Fruit fly (Drosophila melanogaster) whole organism, embryonic: ENCODE data around the gene CG34300.

Experiments used
- Asciz ChIP-seq: fragments of 200-800 bp; sonication (Bioruptor generic); optimal IDR thresholded peaks from 2 replicates; lab custom pipeline; 2017; ENCODE audit warnings: missing biosample characterization, mild to moderate bottlenecking, missing genetic modification characterization, missing genetic modification reagents
- B-H2 ChIP-seq: fragments of 200-800 bp; sonication (Bioruptor generic); optimal IDR thresholded peaks from 2 replicates; lab custom pipeline; 2018; ENCODE audit warnings: missing biosample characterization, mild to moderate bottlenecking, missing genetic modification characterization
- CG10267 ChIP-seq: fragments of 200-800 bp; sonication (Bioruptor generic); optimal IDR thresholded peaks from 2 replicates; lab custom pipeline; 2018; ENCODE audit warnings: missing biosample characterization, mild to moderate bottlenecking, missing genetic modification characterization, moderate library complexity
- CG10366 ChIP-seq: fragments of 200-800 bp; sonication (Bioruptor generic); IDR thresholded peaks from 2 replicates; pipeline ENCODE4 v1.3.6; 2022; ENCODE audit warnings: missing biosample characterization, missing genetic modification characterization
- CG11504 ChIP-seq: fragments of 200-800 bp; sonication (Bioruptor generic); optimal IDR thresholded peaks from 3 replicates; lab custom pipeline; 2019; ENCODE audit warnings: missing biosample characterization, mild to moderate bottlenecking, missing genetic modification characterization, moderate library complexity
- CG14050 ChIP-seq: fragments of 200-800 bp; sonication (Bioruptor generic); IDR thresholded peaks from 3 replicates; pipeline ENCODE4 v1.3.6; 2022; ENCODE audit warnings: missing biosample characterization, missing genetic modification characterization
- CG15479 ChIP-seq: fragments of 200-800 bp; sonication (Bioruptor generic); optimal IDR thresholded peaks from 3 replicates; lab custom pipeline; 2019; ENCODE audit warnings: missing biosample characterization, mild to moderate bottlenecking, missing genetic modification characterization, moderate library complexity
- CG1603 ChIP-seq: fragments of 200-800 bp; sonication (Bioruptor generic); optimal IDR thresholded peaks from 2 replicates; lab custom pipeline; 2019; ENCODE audit warnings: missing biosample characterization, mild to moderate bottlenecking, missing genetic modification characterization, moderate library complexity
- CG2129 ChIP-seq: fragments of 200-800 bp; sonication (Bioruptor generic); IDR thresholded peaks from 2 replicates; pipeline ENCODE4 v1.3.6; 2022; ENCODE audit warnings: missing biosample characterization, missing genetic modification characterization; ENCODE audit not compliant: partially characterized antibody
- CG2199 ChIP-seq: fragments of 200-800 bp; sonication (Bioruptor generic); IDR thresholded peaks from 3 replicates; pipeline ENCODE4 v1.3.6; 2022; ENCODE audit warnings: missing biosample characterization, missing genetic modification characterization
- CG2202 ChIP-seq: fragments of 200-800 bp; sonication (Bioruptor generic); optimal IDR thresholded peaks from 2 replicates; lab custom pipeline; 2018; ENCODE audit warnings: missing biosample characterization, mild to moderate bottlenecking, missing genetic modification characterization
- CG32772 ChIP-seq: fragments of 200-800 bp; sonication (Bioruptor generic); IDR thresholded peaks from 2 replicates; pipeline ENCODE4 v1.3.6; 2022; ENCODE audit warnings: missing biosample characterization, missing genetic modification characterization
- CG3726 ChIP-seq: fragments of 200-800 bp; sonication (Bioruptor generic); IDR thresholded peaks from 3 replicates; pipeline ENCODE4, ENCODE4 v1.3.6; 2022; ENCODE audit warnings: missing biosample characterization, missing genetic modification characterization
- CG4707 ChIP-seq: fragments of 200-800 bp; sonication (Bioruptor generic); optimal IDR thresholded peaks from 2 replicates; lab custom pipeline; 2018; ENCODE audit warnings: missing biosample characterization, mild to moderate bottlenecking, missing genetic modification characterization, moderate library complexity
- CG4820 ChIP-seq: fragments of 200-800 bp; sonication (Bioruptor generic); optimal IDR thresholded peaks from 3 replicates; lab custom pipeline; 2016; ENCODE audit warnings: missing biosample characterization, missing genetic modification characterization
- CG6791 ChIP-seq: fragments of 200-800 bp; sonication (Bioruptor generic); IDR thresholded peaks from 3 replicates; pipeline ENCODE4 v1.3.6; 2022; ENCODE audit warnings: missing biosample characterization, missing genetic modification characterization; ENCODE audit not compliant: partially characterized antibody
- CG7928 ChIP-seq: fragments of 200-800 bp; sonication (Bioruptor generic); optimal IDR thresholded peaks from 2 replicates; lab custom pipeline; 2017; ENCODE audit warnings: missing biosample characterization, mild to moderate bottlenecking, missing genetic modification characterization
- CG8281 ChIP-seq: fragments of 200-800 bp; sonication (Bioruptor generic); optimal IDR thresholded peaks from 2 replicates; lab custom pipeline; 2018; ENCODE audit warnings: missing biosample characterization, mild to moderate bottlenecking, missing genetic modification characterization, moderate library complexity
- CG9727 ChIP-seq: fragments of 200-800 bp; sonication (Bioruptor generic); optimal IDR thresholded peaks from 3 replicates; lab custom pipeline; 2017; ENCODE audit warnings: missing biosample characterization, mild to moderate bottlenecking, missing genetic modification characterization
- CoRest ChIP-seq: fragments of 200-800 bp; sonication (Bioruptor generic); optimal IDR thresholded peaks from 3 replicates; lab custom pipeline; 2018; ENCODE audit warnings: missing biosample characterization, mild to moderate bottlenecking, missing genetic modification characterization, moderate library complexity
- D ChIP-seq, 2 experiments: fragments of 200-800 bp in 1 of 2; fragments of >200 bp in 1 of 2; sonication (Bioruptor generic) in 1 of 2; optimal IDR thresholded peaks; 2 replicates in 1 of 2; 3 replicates in 1 of 2; lab custom pipeline; 2017; ENCODE audit warnings: mild to moderate bottlenecking in 1 of 2, missing biosample characterization in 1 of 2, missing genetic modification characterization in 1 of 2, missing genetic modification reagents in 1 of 2
- Deaf1 ChIP-seq: fragments of 200-800 bp; optimal IDR thresholded peaks from 3 replicates; lab custom pipeline; 2019; ENCODE audit warnings: missing biosample characterization, mild to moderate bottlenecking, missing genetic modification characterization, moderate library complexity
- Ets97D ChIP-seq: fragments of 200-800 bp; sonication (Bioruptor generic); optimal IDR thresholded peaks from 3 replicates; lab custom pipeline; 2016; ENCODE audit warnings: missing biosample characterization, missing genetic modification characterization
- HHEX ChIP-seq: fragments of 200-800 bp; sonication (Bioruptor generic); optimal IDR thresholded peaks from 3 replicates; lab custom pipeline; 2017; ENCODE audit warnings: missing biosample characterization, mild to moderate bottlenecking, missing genetic modification characterization, missing genetic modification reagents
- Neu2 ChIP-seq: fragments of 200-800 bp; sonication (Bioruptor generic); optimal IDR thresholded peaks from 3 replicates; lab custom pipeline; 2016; ENCODE audit warnings: missing biosample characterization, missing genetic modification characterization, borderline replicate concordance
- Optix ChIP-seq: fragments of 200-800 bp; sonication (Bioruptor generic); IDR thresholded peaks from 3 replicates; pipeline ENCODE4 v1.3.6; 2022; ENCODE audit warnings: missing biosample characterization, missing genetic modification characterization
- Sox102F ChIP-seq: fragments of 200-800 bp; sonication (Bioruptor generic); optimal IDR thresholded peaks from 2 replicates; lab custom pipeline; 2018; ENCODE audit warnings: missing biosample characterization, mild to moderate bottlenecking, missing genetic modification characterization, moderate library complexity
- Tbp ChIP-seq: fragments of >200 bp; optimal IDR thresholded peaks from 2 replicates; lab custom pipeline; 2018; ENCODE audit warnings: missing biosample characterization, missing genetic modification characterization
- Trl ChIP-seq, 3 experiments: fragments of >200 bp in 2 of 3; fragments of 200-800 bp in 1 of 3; sonication (Bioruptor generic) in 1 of 3; optimal IDR thresholded peaks; 2 replicates in 1 of 3; 3 replicates in 2 of 3; lab custom pipeline; 2016 to 2017; ENCODE audit warnings: missing biosample characterization in 1 of 3, missing genetic modification characterization in 1 of 3
- Xrp1 ChIP-seq: fragments of 200-800 bp; sonication (Bioruptor generic); IDR thresholded peaks from 2 replicates; pipeline ENCODE4 v1.3.6; 2022; ENCODE audit warnings: missing biosample characterization, missing genetic modification characterization
- al ChIP-seq: fragments of 200-800 bp; sonication (Bioruptor generic); IDR thresholded peaks from 2 replicates; pipeline ENCODE4 v1.3.6; 2022; ENCODE audit warnings: missing biosample characterization, missing genetic modification characterization
- ara ChIP-seq: fragments of 200-800 bp; sonication (Bioruptor generic); IDR thresholded peaks from 2 replicates; pipeline ENCODE4 v1.3.6; 2022; ENCODE audit warnings: missing biosample characterization, missing genetic modification characterization
- gem ChIP-seq: fragments of 200-800 bp; sonication (Bioruptor generic); optimal IDR thresholded peaks from 2 replicates; lab custom pipeline; 2019; ENCODE audit warnings: missing biosample characterization, mild to moderate bottlenecking, missing genetic modification characterization, moderate library complexity
- grn ChIP-seq: fragments of 200-800 bp; sonication (Bioruptor generic); optimal IDR thresholded peaks from 3 replicates; lab custom pipeline; 2017; ENCODE audit warnings: missing biosample characterization, missing genetic modification characterization
- hbn ChIP-seq: fragments of 200-800 bp; sonication (Bioruptor generic); IDR thresholded peaks from 2 replicates; pipeline ENCODE4 v1.3.6; 2022; ENCODE audit warnings: missing biosample characterization, missing genetic modification characterization; ENCODE audit not compliant: partially characterized antibody
- insv ChIP-seq, 2 experiments: fragments of 200-800 bp; sonication (Bioruptor generic); optimal IDR thresholded peaks; 3 replicates each; lab custom pipeline; 2016 to 2018; ENCODE audit warnings: missing biosample characterization in 2 of 2, missing genetic modification characterization in 2 of 2
- knrl ChIP-seq: fragments of 200-800 bp; sonication (Bioruptor generic); IDR thresholded peaks from 3 replicates; pipeline ENCODE4 v1.3.6; 2022; ENCODE audit warnings: missing biosample characterization, missing genetic modification characterization; ENCODE audit not compliant: partially characterized antibody
- nom ChIP-seq: fragments of 200-800 bp; sonication (Bioruptor generic); optimal IDR thresholded peaks from 2 replicates; lab custom pipeline; 2017; ENCODE audit warnings: missing biosample characterization, missing genetic modification characterization, mild to moderate bottlenecking, moderate library complexity, missing genetic modification reagents
- otp ChIP-seq: fragments of 200-800 bp; sonication (Bioruptor generic); IDR thresholded peaks from 3 replicates; pipeline ENCODE4, ENCODE4 v1.3.6; 2022; ENCODE audit warnings: missing biosample characterization, missing genetic modification characterization
- pfk ChIP-seq: fragments of 200-800 bp; sonication (Bioruptor generic); optimal IDR thresholded peaks from 2 replicates; lab custom pipeline; 2018; ENCODE audit warnings: missing biosample characterization, mild to moderate bottlenecking, missing genetic modification characterization, moderate library complexity
- pum ChIP-seq: fragments of 200-800 bp; sonication (Bioruptor generic); optimal IDR thresholded peaks from 2 replicates; lab custom pipeline; 2016; ENCODE audit warnings: missing biosample characterization, missing genetic modification characterization
- ranshi ChIP-seq: fragments of 200-800 bp; sonication (Bioruptor generic); IDR thresholded peaks from 2 replicates; pipeline ENCODE4 v1.3.6; 2022; ENCODE audit warnings: missing biosample characterization, missing genetic modification characterization
- run ChIP-seq: fragments of 200-800 bp; sonication (Bioruptor generic); optimal IDR thresholded peaks from 3 replicates; lab custom pipeline; 2018; ENCODE audit warnings: missing biosample characterization, mild to moderate bottlenecking, missing genetic modification characterization
- sqz ChIP-seq: fragments of 200-800 bp; sonication (Bioruptor generic); optimal IDR thresholded peaks from 3 replicates; lab custom pipeline; 2018; ENCODE audit warnings: missing biosample characterization, mild to moderate bottlenecking, missing genetic modification characterization
- sug ChIP-seq: fragments of 200-800 bp; optimal IDR thresholded peaks from 2 replicates; lab custom pipeline; 2019; ENCODE audit warnings: missing biosample characterization, mild to moderate bottlenecking, missing genetic modification characterization, moderate library complexity
- twi ChIP-seq: fragments of 200-800 bp; optimal IDR thresholded peaks from 2 replicates; lab custom pipeline; 2019; ENCODE audit warnings: missing biosample characterization, mild to moderate bottlenecking, missing genetic modification characterization, moderate library complexity
- vfl ChIP-seq: fragments of 200-800 bp; sonication (Bioruptor generic); optimal IDR thresholded peaks from 2 replicates; lab custom pipeline; 2016; ENCODE audit warnings: missing biosample characterization, missing genetic modification characterization
- z ChIP-seq: fragments of 200-800 bp; sonication (Bioruptor generic); IDR thresholded peaks from 3 replicates; pipeline ENCODE4 v1.3.6; 2022; ENCODE audit warnings: missing biosample characterization, missing genetic modification characterization
- zen2 ChIP-seq: fragments of 200-800 bp; sonication (Bioruptor generic); IDR thresholded peaks from 3 replicates; pipeline ENCODE4 v1.3.6; 2022; ENCODE audit warnings: missing biosample characterization, missing genetic modification characterization; ENCODE audit not compliant: partially characterized antibody

The CG34300 gene

DNA sequence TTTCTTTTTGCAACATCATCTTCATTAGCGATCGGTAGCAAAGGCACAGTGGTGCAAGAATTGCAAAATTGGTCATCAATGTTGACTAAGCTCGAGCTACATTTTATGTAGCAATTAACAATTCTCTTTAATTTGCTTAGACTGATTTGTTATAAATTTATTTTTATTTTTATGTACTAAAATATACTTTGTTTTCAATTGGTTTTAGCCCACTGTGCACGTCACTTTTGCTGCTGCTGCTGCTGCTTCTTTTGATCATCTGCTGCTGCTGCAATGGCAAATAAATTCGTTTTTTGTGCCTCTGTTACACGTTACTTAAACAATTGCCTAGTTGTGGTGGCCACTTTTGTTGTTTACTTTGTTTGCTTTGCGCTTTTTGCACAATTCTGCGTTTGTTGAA, 10.4 kb downstream of the CG34300 start (continued):
- TF ChIP-seq Optix (GFP tag; lab: Robert Waterston, UW) (peak; percentile 65; the same call in 2 of the 3 replicates), Tbp (GFP tag; lab: Kevin White, UChicago) (no peak), Ets97D (GFP tag; lab: Kevin White, UChicago) (no peak), otp (peak; percentile 84), Neu2 (GFP tag; lab: Kevin White, UChicago) (no peak), HHEX (GFP tag; lab: Kevin White, UChicago) (peak; percentile 63), CG4707 (GFP tag; lab: Kevin White, UChicago) (peak; percentile 55), Xrp1 (GFP tag; lab: Robert Waterston, UW) (peak; percentile 93), CG9727 (GFP tag; lab: Kevin White, UChicago) (peak; percentile 74), gem (tag; lab: Kevin White, UChicago) (peak; percentile 92), D (optimal IDR thresholded peaks at IDR 0.05; lab: Kevin White, UChicago) (no peak), D (GFP tag; optimal IDR thresholded peaks at IDR 0.05; lab: Kevin White, UChicago) (peak; percentile 65), CG8281 (no peak), CG10267 (peak; percentile 70), vfl (peak; percentile 53), CG14050 (peak; percentile 68), CG11504 (peak; percentile 88), zen2 (no peak), CG1603 (tag; lab: Kevin White, UChicago) (peak; percentile 58), ranshi (GFP tag; lab: Robert Waterston, UW) (peak; percentile 88), sug (tag; lab: Kevin White, UChicago) (no peak), Asciz (GFP tag; lab: Kevin White, UChicago) (peak; percentile 82), CG6791 (GFP tag; lab: Robert Waterston, UW) (no peak), pum (peak; percentile 51), CG32772 (peak; percentile 85), CG2199 (GFP tag; lab: Robert Waterston, UW) (peak; percentile 72; the same call in 1 of the 3 replicates), CG3726 (peak; percentile 79; the same call in 2 of the 3 replicates), grn (GFP tag; lab: Kevin White, UChicago) (no peak), knrl (GFP tag; lab: Robert Waterston, UW) (no peak), insv (GFP tag; optimal IDR thresholded peaks at IDR 0.05; lab: Kevin White, UChicago) (no peak), CoRest (tag; lab: Kevin White, UChicago) (peak; percentile 79), CG7928 (peak; percentile 13), pfk (GFP tag; lab: Kevin White, UChicago) (no peak), z (GFP tag; lab: Robert Waterston, UW) (0 out of 3 replicates have a peak, but pooled peaks have one; percentile 32), sqz (GFP tag; lab: Kevin White, UChicago) (peak; percentile 52), ara (GFP tag; lab: Robert Waterston, UW) (peak; percentile 90), twi (tag; lab: Kevin White, UChicago) (peak; percentile 48), CG2129 (GFP tag; lab: Robert Waterston, UW) (no peak), Trl (optimal IDR thresholded peaks at IDR 0.05; lab: Kevin White, UChicago) (no peak), Trl (GFP tag; optimal IDR thresholded peaks at IDR 0.05; lab: Kevin White, UChicago) (peak; percentile 40), al (GFP tag; lab: Robert Waterston, UW) (peak; percentile 72), Deaf1 (peak; percentile 30), hbn (GFP tag; lab: Robert Waterston, UW) (no peak), CG15479 (GFP tag; lab: Kevin White, UChicago) (peak; percentile 21), B-H2 (GFP tag; lab: Kevin White, UChicago) (no peak), run (tag; lab: Kevin White, UChicago) (peak; percentile 56), CG4820 (GFP tag; lab: Kevin White, UChicago) (peak; percentile 81), Sox102F (GFP tag; lab: Kevin White, UChicago) (peak; percentile 90), nom (GFP tag; lab: Kevin White, UChicago) (peak; percentile 80), CG10366 (GFP tag; lab: Robert Waterston, UW) (peak; percentile 88), CG2202 (tag; lab: Kevin White, UChicago) (peak; percentile 45)
